Fruit fly (Drosophila melanogaster) whole organism, pupa: Measurements from ENCODE around the gene Pmvk.

Source experiments
- CG10348 ChIP-seq: fragments of 200-800 bp; sonication (Bioruptor generic); IDR thresholded peaks from 2 replicates; pipeline ENCODE4 v1.3.6; 2022; ENCODE audit warnings: missing biosample characterization, missing genetic modification characterization
- CG14655 ChIP-seq: fragments of 200-800 bp; sonication (Bioruptor generic); optimal IDR thresholded peaks from 3 replicates; lab custom pipeline; 2017; ENCODE audit warnings: mild to moderate bottlenecking, missing biosample characterization, missing genetic modification reagents, missing genetic modification characterization
- CG32121 ChIP-seq: fragments of 200-800 bp; sonication (Bioruptor generic); IDR thresholded peaks from 2 replicates; pipeline ENCODE4 v1.3.6; 2022; ENCODE audit warnings: missing biosample characterization, missing genetic modification characterization
- CG4496 ChIP-seq: fragments of 200-800 bp; sonication (Bioruptor generic); IDR thresholded peaks from 3 replicates; pipeline ENCODE4 v1.3.6; 2022; ENCODE audit warnings: missing biosample characterization, missing genetic modification characterization
- CG8159 ChIP-seq: fragments of 200-800 bp; sonication (Bioruptor generic); optimal IDR thresholded peaks from 3 replicates; lab custom pipeline; 2018; ENCODE audit warnings: missing biosample characterization, mild to moderate bottlenecking, missing genetic modification characterization, moderate library complexity
- CG9948 ChIP-seq: fragments of 200-800 bp; sonication (Bioruptor generic); optimal IDR thresholded peaks from 2 replicates; lab custom pipeline; 2018; ENCODE audit warnings: missing biosample characterization, mild to moderate bottlenecking, missing genetic modification characterization, moderate library complexity
- EcR ChIP-seq: fragments of 200-800 bp; sonication (Bioruptor generic); optimal IDR thresholded peaks from 3 replicates; lab custom pipeline; 2019; ENCODE audit warnings: missing biosample characterization, missing genetic modification characterization, mild to moderate bottlenecking, moderate library complexity, missing genetic modification reagents
- Ets98B ChIP-seq: fragments of 200-800 bp; sonication (Bioruptor generic); IDR thresholded peaks from 2 replicates; pipeline ENCODE4 v1.3.6; 2022; ENCODE audit warnings: missing biosample characterization, missing genetic modification characterization
- Pif1A ChIP-seq: fragments of 200-800 bp; sonication (Bioruptor generic); optimal IDR thresholded peaks from 3 replicates; lab custom pipeline; 2016; ENCODE audit warnings: missing biosample characterization, missing genetic modification characterization
- Pif1B ChIP-seq: fragments of 200-800 bp; sonication (Bioruptor generic); optimal IDR thresholded peaks from 3 replicates; lab custom pipeline; 2016; ENCODE audit warnings: missing biosample characterization, missing genetic modification characterization
- fd96Ca ChIP-seq: fragments of 200-800 bp; sonication (Bioruptor generic); IDR thresholded peaks from 3 replicates; pipeline ENCODE4 v1.3.6; 2022; ENCODE audit warnings: missing biosample characterization, missing genetic modification characterization
- gl ChIP-seq: fragments of 200-800 bp; sonication (Bioruptor generic); optimal IDR thresholded peaks from 2 replicates; lab custom pipeline; 2018; ENCODE audit warnings: missing biosample characterization, mild to moderate bottlenecking, missing genetic modification characterization
- rn ChIP-seq: fragments of 200-800 bp; sonication (Bioruptor generic); IDR thresholded peaks from 2 replicates; pipeline ENCODE4 v1.3.6; 2022; ENCODE audit warnings: missing biosample characterization, missing genetic modification characterization

DNA sequence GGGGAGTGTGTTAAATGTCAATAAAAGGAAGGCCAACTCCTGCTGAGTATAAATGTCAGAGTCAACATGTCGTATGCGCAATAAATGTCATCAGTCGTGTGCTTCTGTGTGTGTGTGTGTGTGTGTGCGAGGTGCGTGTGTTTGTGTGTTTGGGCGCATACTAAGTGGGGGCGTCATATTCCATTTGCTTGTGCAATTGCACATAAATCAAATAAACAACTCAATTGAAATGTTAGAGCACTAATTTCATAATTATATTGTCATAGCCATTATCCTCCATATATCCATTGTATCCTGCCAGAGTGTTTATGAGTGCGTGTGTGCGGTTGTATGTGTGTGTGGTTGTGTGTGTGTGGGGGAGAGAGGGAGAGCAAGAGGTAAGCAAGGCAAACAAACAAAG lies 14.0 kb upstream of the Pmvk start:
- TF ChIP-seq CG9948 (no peak), gl (tag; lab: Kevin White, UChicago) (no peak), CG4496 (GFP tag; lab: Robert Waterston, UW) (no peak), EcR (GFP tag; lab: Kevin White, UChicago) (no peak), fd96Ca (GFP tag; lab: Robert Waterston, UW) (no peak), rn (no peak), Pif1B (GFP tag; lab: Kevin White, UChicago) (no peak), CG8159 (tag; lab: Kevin White, UChicago) (no peak), Ets98B (no peak), Pif1A (no peak), CG32121 (GFP tag; lab: Robert Waterston, UW) (no peak), CG14655 (GFP tag; lab: Kevin White, UChicago) (no peak), CG10348 (GFP tag; lab: Robert Waterston, UW) (no peak)
